Worm (Caenorhabditis elegans) whole organism, young adult: ENCODE measurements around the gene lys-6.

Experiments
- B0261.1 ChIP-seq: sonication (generic microtip); optimal IDR thresholded peaks from 2 replicates; lab custom pipeline; 2016; ENCODE audit warnings: mild to moderate bottlenecking, missing genetic modification characterization, moderate library complexity, missing compliant biosample characterization
- F57A8.1 ChIP-seq: fragments of 200-800 bp; sonication (Bioruptor generic); optimal IDR thresholded peaks from 2 replicates; lab custom pipeline; 2018; ENCODE audit warnings: mild to moderate bottlenecking, missing genetic modification characterization, moderate library complexity, missing compliant biosample characterization
- K11D2.4 ChIP-seq: fragments of 200-800 bp; sonication (Bioruptor generic); IDR thresholded peaks from 2 replicates; pipeline ENCODE4 v1.3.6; 2022; ENCODE audit warnings: missing genetic modification reagents, missing genetic modification characterization, missing compliant biosample characterization
- Y53F4B.3 ChIP-seq: fragments of 200-800 bp; sonication (Bioruptor generic); IDR thresholded peaks from 2 replicates; pipeline ENCODE4 v1.3.6; 2022; ENCODE audit warnings: missing genetic modification reagents, missing genetic modification characterization, missing compliant biosample characterization
- ama-1 ChIP-seq, 3 experiments: fragments of 150-350 bp in 1 of 3; sonication (generic microtip) in 2 of 3; optimal IDR thresholded peaks; 2 replicates each; lab custom pipeline; 2014 to 2018; ENCODE audit warnings: missing biosample characterization in 2 of 3, missing genetic modification characterization in 2 of 3, missing genetic modification reagents in 2 of 3
- aptf-3 ChIP-seq: fragments of 200-800 bp; sonication (Bioruptor generic); IDR thresholded peaks from 2 replicates; pipeline ENCODE4 v1.3.6; 2022; ENCODE audit warnings: missing genetic modification characterization, missing compliant biosample characterization
- attf-5 ChIP-seq: fragments of 200-800 bp; sonication (Bioruptor generic); optimal IDR thresholded peaks from 2 replicates; lab custom pipeline; 2018; ENCODE audit warnings: mild to moderate bottlenecking, missing genetic modification characterization, missing compliant biosample characterization
- cebp-1 ChIP-seq, 2 experiments: fragments of 200-800 bp in 1 of 2; sonication (Bioruptor generic) in 1 of 2; sonication (generic microtip) in 1 of 2; IDR thresholded peaks in 1 of 2; optimal IDR thresholded peaks in 1 of 2; 2 replicates each; pipeline versions ENCODE4 v1.3.6 to Lab custom; 2017 to 2022; ENCODE audit warnings: missing compliant biosample characterization in 2 of 2, missing genetic modification characterization in 2 of 2, mild to moderate bottlenecking in 1 of 2, missing genetic modification reagents in 1 of 2, moderate library complexity in 1 of 2
- ceh-100 ChIP-seq: fragments of 200-800 bp; sonication (Bioruptor generic); IDR thresholded peaks from 2 replicates; pipeline ENCODE4 v1.3.6; 2022; ENCODE audit warnings: missing genetic modification reagents, missing genetic modification characterization, missing compliant biosample characterization
- ceh-27 ChIP-seq: fragments of 200-800 bp; sonication (Bioruptor generic); optimal IDR thresholded peaks from 2 replicates; lab custom pipeline; 2018; ENCODE audit warnings: mild to moderate bottlenecking, missing genetic modification characterization, moderate library complexity, missing compliant biosample characterization
- ceh-58 ChIP-seq: fragments of 200-800 bp; sonication (Bioruptor generic); IDR thresholded peaks from 2 replicates; pipeline ENCODE4 v1.3.6; 2022; ENCODE audit warnings: missing genetic modification characterization, missing compliant biosample characterization
- ceh-91 ChIP-seq: fragments of 200-800 bp; sonication (Bioruptor generic); IDR thresholded peaks from 2 replicates; pipeline ENCODE4 v1.3.6; 2022; ENCODE audit warnings: missing genetic modification reagents, missing genetic modification characterization, missing compliant biosample characterization
- chd-7 ChIP-seq: sonication (generic microtip); optimal IDR thresholded peaks from 2 replicates; lab custom pipeline; 2016; ENCODE audit warnings: mild to moderate bottlenecking, missing genetic modification characterization, moderate library complexity, missing compliant biosample characterization
- dox-1 ChIP-seq: fragments of 200-800 bp; sonication (Bioruptor generic); IDR thresholded peaks from 2 replicates; pipeline ENCODE4 v1.3.6; 2022; ENCODE audit warnings: missing genetic modification reagents, missing genetic modification characterization, missing compliant biosample characterization
- dpff-1 ChIP-seq: sonication (generic microtip); optimal IDR thresholded peaks from 2 replicates; lab custom pipeline; 2017; ENCODE audit warnings: mild to moderate bottlenecking, missing genetic modification characterization, missing compliant biosample characterization
- ekl-4 ChIP-seq: fragments of 200-800 bp; sonication (Bioruptor generic); IDR thresholded peaks from 2 replicates; pipeline ENCODE4 v1.3.6; 2022; ENCODE audit warnings: missing genetic modification reagents, missing genetic modification characterization, missing compliant biosample characterization
- fkh-3 ChIP-seq: sonication (generic microtip); optimal IDR thresholded peaks from 2 replicates; lab custom pipeline; 2016; ENCODE audit warnings: mild to moderate bottlenecking, missing genetic modification characterization, missing compliant biosample characterization
- gei-17 ChIP-seq: fragments of 200-800 bp; sonication (Bioruptor generic); optimal IDR thresholded peaks from 2 replicates; lab custom pipeline; 2018; ENCODE audit warnings: mild to moderate bottlenecking, missing genetic modification characterization, missing compliant biosample characterization
- hrde-1 ChIP-seq: sonication (generic microtip); optimal IDR thresholded peaks from 2 replicates; lab custom pipeline; 2016; ENCODE audit warnings: missing genetic modification characterization, mild to moderate bottlenecking, missing compliant biosample characterization, moderate library complexity, missing genotype, missing genetic modification reagents, borderline replicate concordance
- lag-1 ChIP-seq: fragments of 200-800 bp; sonication (Bioruptor generic); IDR thresholded peaks from 2 replicates; pipeline ENCODE4 v1.3.6; 2022; ENCODE audit warnings: missing genetic modification reagents, missing genetic modification characterization, missing compliant biosample characterization
- mel-28 ChIP-seq: sonication (generic microtip); optimal IDR thresholded peaks from 2 replicates; lab custom pipeline; 2016; ENCODE audit warnings: borderline replicate concordance, mild to moderate bottlenecking, missing genetic modification characterization, missing compliant biosample characterization
- mes-4 ChIP-seq: sonication (generic microtip); optimal IDR thresholded peaks from 2 replicates; lab custom pipeline; 2016; ENCODE audit warnings: missing genotype, missing genetic modification characterization, missing compliant biosample characterization
- rec-8 ChIP-seq, 2 experiments: sonication (generic microtip); optimal IDR thresholded peaks; 2 replicates each; lab custom pipeline; 2016; ENCODE audit warnings: mild to moderate bottlenecking in 2 of 2, missing genetic modification characterization in 2 of 2, missing genetic modification reagents in 2 of 2, missing genotype in 2 of 2, missing biosample characterization in 1 of 2, missing compliant biosample characterization in 1 of 2, moderate library complexity in 1 of 2
- sea-2 ChIP-seq: fragments of 200-800 bp; sonication (Bioruptor generic); IDR thresholded peaks from 2 replicates; pipeline ENCODE4 v1.3.6; 2022; ENCODE audit warnings: missing genetic modification characterization, missing compliant biosample characterization
- snpc-1.1 ChIP-seq: sonication (generic microtip); optimal IDR thresholded peaks from 2 replicates; lab custom pipeline; 2017; ENCODE audit warnings: missing genetic modification characterization, mild to moderate bottlenecking, missing compliant biosample characterization, antibody characterized with exemption, moderate library complexity, missing genotype, missing genetic modification reagents; ENCODE audit not compliant: insufficient read depth
- snpc-4 ChIP-seq, 5 experiments: fragments of 150-350 bp in 1 of 5; sonication (generic microtip) in 4 of 5; optimal IDR thresholded peaks; 2 replicates each; lab custom pipeline; 2014 to 2018; ENCODE audit warnings: missing genetic modification characterization in 5 of 5, missing biosample characterization in 3 of 5, antibody characterized with exemption in 2 of 5, mild to moderate bottlenecking in 2 of 5, missing compliant biosample characterization in 2 of 5, missing genotype in 2 of 5, moderate library complexity in 2 of 5, missing genetic modification reagents in 1 of 5
- tlf-1 ChIP-seq: fragments of 200-800 bp; sonication (Bioruptor generic); optimal IDR thresholded peaks from 2 replicates; lab custom pipeline; 2018; ENCODE audit warnings: mild to moderate bottlenecking, missing genetic modification characterization, missing compliant biosample characterization
- unc-130 ChIP-seq: sonication (generic microtip); optimal IDR thresholded peaks from 2 replicates; lab custom pipeline; 2016; ENCODE audit warnings: missing genetic modification reagents, missing genetic modification characterization, missing compliant biosample characterization
- ztf-18 ChIP-seq: sonication (generic microtip); optimal IDR thresholded peaks from 2 replicates; lab custom pipeline; 2016; ENCODE audit warnings: missing genotype, mild to moderate bottlenecking, missing genetic modification characterization, missing compliant biosample characterization

Gene lys-6

DNA sequence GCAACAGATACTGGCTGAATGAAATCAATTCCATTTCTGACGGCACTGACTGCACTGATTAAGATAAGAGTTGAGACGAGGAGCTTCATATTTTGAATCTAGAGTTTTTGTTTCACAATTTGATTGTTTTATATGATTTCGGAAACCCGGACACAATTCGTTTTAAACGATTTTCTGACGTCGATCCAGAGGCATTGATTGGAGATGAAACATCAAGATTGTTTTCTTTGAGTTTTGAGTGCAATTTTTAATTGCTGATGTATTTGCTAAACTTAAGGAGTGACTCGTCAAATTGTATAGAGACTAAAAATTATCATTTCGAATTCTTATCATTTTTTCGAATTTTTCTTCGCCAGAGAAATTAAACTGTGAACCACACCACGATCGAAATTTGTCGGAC, at the start of gene lys-6:
Gene lys-6 (minus strand): TSS at position 101 of the 400 bp plus-strand sequence.
- no peak for TF ChIP-seq ama-1 (optimal IDR thresholded peaks at IDR 0.05; lab: Kevin White, UChicago)
- TF ChIP-seq ama-1 (GFP tag; optimal IDR thresholded peaks at IDR 0.05; lab: Kevin White, UChicago) = no peak
- TF ChIP-seq ekl-4 = no peak
- TF ChIP-seq ceh-27 (GFP tag; lab: Kevin White, UChicago) = no peak
- TF ChIP-seq dpff-1 = no peak

DNA sequence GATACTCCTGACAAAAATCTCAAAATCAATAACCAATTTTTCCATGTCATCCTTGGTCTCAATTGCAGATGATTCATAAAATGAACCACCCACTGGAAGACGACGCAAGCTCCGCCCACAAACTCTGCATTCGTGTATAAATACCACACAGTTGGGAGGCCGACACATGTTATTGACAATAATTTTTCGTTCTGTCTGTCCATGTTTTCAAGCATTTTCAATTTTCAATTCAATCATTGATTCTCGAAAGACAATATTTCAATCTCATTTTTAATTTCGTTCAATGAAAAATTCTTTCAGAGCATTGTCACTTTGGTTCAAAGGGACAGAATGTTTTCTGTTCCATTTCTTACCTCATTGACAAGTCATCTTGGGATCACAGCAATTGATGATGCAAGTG, 48.3 kb upstream of the lys-6 start, which contains the start of gene inx-9:
Gene inx-9 (plus strand): TSS at position 301 of the 400 bp plus-strand sequence.
- TF ChIP-seq tlf-1 = no peak
- no peak for TF ChIP-seq sea-2 (GFP tag; lab: Robert Waterston, UW)
- no peak for TF ChIP-seq snpc-1.1 (tag; lab: Kevin White, UChicago)
- no peak for TF ChIP-seq aptf-3 (GFP tag; lab: Robert Waterston, UW)
- no peak for TF ChIP-seq ceh-91 (GFP tag; lab: Robert Waterston, UW)
- TF ChIP-seq K11D2.4 (GFP tag; lab: Robert Waterston, UW) = no peak
- TF ChIP-seq fkh-3 (tag; lab: Kevin White, UChicago) = no peak
- TF ChIP-seq chd-7 (tag; lab: Kevin White, UChicago) = no peak
- TF ChIP-seq, all 124 proteins: peak for 0

ce11 chrIV:11673543-11673942, 45.8 kb upstream of the lys-6 start, which contains the start of gene inx-8:
TSS of gene inx-8 (plus strand) at chrIV:11673843.
- TF ChIP-seq K11D2.4 (GFP tag; lab: Robert Waterston, UW) = no peak
- TF ChIP-seq dox-1 (GFP tag; lab: Robert Waterston, UW) = no peak
- no peak for TF ChIP-seq B0261.1 (tag; lab: Kevin White, UChicago)
- TF ChIP-seq gei-17 (GFP tag; lab: Kevin White, UChicago) = no peak

DNA sequence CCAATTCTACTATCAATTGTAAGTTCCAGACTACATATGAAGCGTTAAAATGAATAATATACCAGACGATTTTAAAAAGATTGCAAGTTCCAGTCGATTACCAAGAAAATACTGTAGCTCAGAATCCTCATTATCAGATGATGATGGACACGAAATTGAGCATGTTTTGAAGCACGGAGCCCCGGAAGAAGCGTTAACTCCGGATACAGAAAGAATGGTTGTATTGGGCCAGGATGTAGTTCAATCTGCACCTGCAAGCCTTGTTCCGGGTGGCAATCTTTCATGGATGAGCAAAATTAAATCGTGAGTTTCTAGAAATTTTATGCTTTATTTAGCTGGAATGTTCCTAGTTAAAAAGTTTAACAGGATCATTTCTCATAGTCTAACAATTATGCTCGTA, 40.3 kb upstream of the lys-6 start, which contains the start of gene atg-4.2:
Gene atg-4.2 (plus strand): TSS at position 24 of the 400 bp plus-strand sequence.
- TF ChIP-seq F57A8.1 (GFP tag; lab: Kevin White, UChicago) = no peak

- no peak for TF ChIP-seq ztf-18 (tag; lab: Kevin White, UChicago)
- TF ChIP-seq mes-4 (tag; lab: Kevin White, UChicago) = no peak
- TF ChIP-seq cebp-1 (GFP tag; IDR thresholded peaks at IDR 0.05; lab: Robert Waterston, UW) = no peak
- TF ChIP-seq cebp-1 (tag; optimal IDR thresholded peaks at IDR 0.05; lab: Kevin White, UChicago) = no peak
- TF ChIP-seq ceh-100 (GFP tag; lab: Robert Waterston, UW) = no peak
- TF ChIP-seq snpc-4 (GFP tag; optimal IDR thresholded peaks at IDR 0.05; lab: Kevin White, UChicago) = no peak
- no peak for TF ChIP-seq snpc-4 (tag; optimal IDR thresholded peaks at IDR 0.05; lab: Kevin White, UChicago)
- TF ChIP-seq ceh-58 (GFP tag; lab: Robert Waterston, UW) = no peak
- no peak for TF ChIP-seq Y53F4B.3
- no peak for TF ChIP-seq unc-130 (GFP tag; lab: Kevin White, UChicago)
- no peak for TF ChIP-seq rec-8 (tag; optimal IDR thresholded peaks at IDR 0.05; lab: Kevin White, UChicago)
- TF ChIP-seq lag-1 (GFP tag; lab: Robert Waterston, UW) = no peak
- TF ChIP-seq hrde-1 = no peak
- TF ChIP-seq attf-5 (GFP tag; lab: Kevin White, UChicago) = no peak
- TF ChIP-seq mel-28 = no peak
These were observed 37.3 kb upstream of the lys-6 start, which contains the start of gene ZK809.9 for ce11 chrIV:11665010-11665409. TSS of gene ZK809.9 (plus strand) at chrIV:11665310.
